Worm (Caenorhabditis elegans): ENCODE measurements around the gene R02F2.9.

- TF ChIP-seq mdl-1 (tag; optimal IDR thresholded peaks at IDR 0.05) (no peak), mep-1 (tag; optimal IDR thresholded peaks at IDR 0.05) (no peak), nhr-237 (tag; optimal IDR thresholded peaks at IDR 0.05) (no peak)
These were observed 12.6 kb upstream of the R02F2.9 start for ce11 chrIII:5486345-5486744.
